Fruit fly (Drosophila melanogaster) whole organism, prepupa: ENCODE data around the gene IRSp53.

Experiments
- CG11294 ChIP-seq: fragments of 200-800 bp; sonication (Bioruptor generic); IDR thresholded peaks from 2 replicates; pipeline ENCODE4 v1.3.6; 2022; ENCODE audit warnings: missing biosample characterization, missing genetic modification characterization
- dsx ChIP-seq: fragments of 200-800 bp; optimal IDR thresholded peaks from 3 replicates; lab custom pipeline; 2019; ENCODE audit warnings: missing biosample characterization, mild to moderate bottlenecking, missing genetic modification characterization, moderate library complexity; ENCODE audit not compliant: poor library complexity, severe bottlenecking

- no peak for TF ChIP-seq dsx (GFP tag; lab: Kevin White, UChicago)
- no peak for TF ChIP-seq CG11294
Measured at dm6 chr3L:11138862-11139261, 3.0 kb downstream of the IRSp53 start.
